Worm (Caenorhabditis elegans) whole organism, mixed stage, embryonic: ENCODE results near the gene F55C12.6.

Experiments used
- M03D4.4 ChIP-seq: sonication (generic microtip); optimal IDR thresholded peaks from 2 replicates; lab custom pipeline; 2017; ENCODE audit warnings: mild to moderate bottlenecking, missing genetic modification characterization, missing compliant biosample characterization
- elt-3 ChIP-seq: fragments of 150-350 bp; optimal IDR thresholded peaks from 2 replicates; lab custom pipeline; 2014; ENCODE audit warnings: missing biosample characterization, missing genetic modification characterization
- lsy-2 ChIP-seq: fragments of 150-350 bp; optimal IDR thresholded peaks from 2 replicates; lab custom pipeline; 2014; ENCODE audit warnings: missing biosample characterization, missing genetic modification characterization
- mab-5 ChIP-seq: fragments of 150-350 bp; optimal IDR thresholded peaks from 2 replicates; lab custom pipeline; 2014; ENCODE audit warnings: missing biosample characterization, missing genetic modification characterization
- nhr-237 ChIP-seq: fragments of 150-350 bp; optimal IDR thresholded peaks from 2 replicates; lab custom pipeline; 2014; ENCODE audit warnings: missing biosample characterization, missing genetic modification characterization
- nhr-76 ChIP-seq: sonication (generic microtip); optimal IDR thresholded peaks from 2 replicates; lab custom pipeline; 2017; ENCODE audit warnings: missing biosample characterization, missing genetic modification characterization
- pha-4 ChIP-seq: fragments of 150-350 bp; optimal IDR thresholded peaks from 2 replicates; lab custom pipeline; 2018; ENCODE audit warnings: missing biosample characterization, missing genetic modification reagents, missing genetic modification characterization
- unc-62 ChIP-seq: fragments of 150-350 bp; optimal IDR thresholded peaks from 2 replicates; lab custom pipeline; 2014; ENCODE audit warnings: missing biosample characterization, missing genetic modification reagents, missing genetic modification characterization
- ztf-11 ChIP-seq: fragments of 150-350 bp; optimal IDR thresholded peaks from 2 replicates; lab custom pipeline; 2014; ENCODE audit warnings: missing biosample characterization, missing genetic modification characterization

DNA sequence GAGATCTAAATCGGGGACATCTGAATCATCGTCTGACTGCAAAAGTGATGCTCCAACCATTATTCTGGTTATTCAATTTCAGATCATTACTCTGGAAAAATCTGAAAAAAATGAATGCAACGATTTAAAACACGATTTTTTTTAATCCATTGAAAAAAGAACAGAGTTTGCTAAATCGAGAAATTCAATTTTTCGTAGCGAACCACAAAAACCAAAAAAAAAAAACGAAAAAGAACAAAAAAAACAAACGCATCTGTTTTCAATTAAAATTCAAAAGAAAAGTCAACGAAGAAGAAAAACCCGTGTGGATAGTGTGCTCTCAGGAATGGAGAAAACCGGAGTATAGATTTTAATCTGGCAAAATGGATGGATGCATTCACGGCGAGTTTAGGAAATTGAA is 17.6 kb downstream of the F55C12.6 start, which contains the start of gene F55C12.4:
- TF ChIP-seq M03D4.4 (tag; lab: Kevin White, UChicago) (no peak), lsy-2 (tag; lab: Kevin White, UChicago) (no peak), nhr-76 (no peak), mab-5 (tag; lab: Kevin White, UChicago) (no peak), elt-3 (tag; lab: Kevin White, UChicago) (no peak), pha-4 (tag; lab: Kevin White, UChicago) (no peak), unc-62 (GFP tag; lab: Kevin White, UChicago) (no peak), nhr-237 (no peak), ztf-11 (tag; lab: Kevin White, UChicago) (no peak)
